Worm (Caenorhabditis elegans) whole organism, L4 larva: ENCODE results near the gene E02H9.7.
"Not testable (repeated sequence)": the region's sequence is repeated elsewhere in the genome, so short reads cannot be mapped to it uniquely, and the experiment has no call there.

ENCODE experiments used
- ZK546.5 ChIP-seq, 2 experiments: sonication (generic microtip); optimal IDR thresholded peaks; 2 replicates each; lab custom pipeline; 2017; ENCODE audit warnings: missing biosample characterization in 2 of 2, missing genetic modification characterization in 2 of 2
- aha-1 ChIP-seq: fragments of 150-350 bp; peaks from one replicate; lab custom pipeline; 2014; ENCODE audit warnings: missing biosample characterization, missing genetic modification characterization
- aly-2 ChIP-seq: sonication (generic microtip); optimal IDR thresholded peaks from 2 replicates; lab custom pipeline; 2018; ENCODE audit warnings: missing biosample characterization, missing genetic modification characterization
- attf-4 ChIP-seq: sonication (generic microtip); optimal IDR thresholded peaks from 3 replicates; lab custom pipeline; 2017; ENCODE audit warnings: missing biosample characterization, missing genetic modification characterization
- ceh-28 ChIP-seq: fragments of 150-350 bp; optimal IDR thresholded peaks from 2 replicates; lab custom pipeline; 2014; ENCODE audit warnings: missing biosample characterization, missing genetic modification reagents, missing genetic modification characterization
- ceh-44 ChIP-seq: fragments of 200-800 bp; sonication (Bioruptor generic); IDR thresholded peaks from 2 replicates; pipeline ENCODE4 v1.3.6; 2022; ENCODE audit warnings: missing genetic modification reagents, missing genetic modification characterization, missing compliant biosample characterization
- daf-8 ChIP-seq: fragments of 200-800 bp; sonication (Bioruptor generic); IDR thresholded peaks from 2 replicates; pipeline ENCODE4 v1.3.6; 2022; ENCODE audit warnings: missing genetic modification characterization, missing compliant biosample characterization
- duxl-1 ChIP-seq: sonication (generic microtip); optimal IDR thresholded peaks from 2 replicates; lab custom pipeline; 2016; ENCODE audit warnings: mild to moderate bottlenecking, missing genetic modification characterization, moderate library complexity, missing compliant biosample characterization; ENCODE audit not compliant: poor library complexity
- dve-1 ChIP-seq: sonication (generic microtip); optimal IDR thresholded peaks from 2 replicates; lab custom pipeline; 2017; ENCODE audit warnings: antibody characterized with exemption, mild to moderate bottlenecking, missing genetic modification characterization, missing compliant biosample characterization; ENCODE audit not compliant: insufficient read depth
- hif-1 ChIP-seq, 2 experiments: sonication (generic microtip); optimal IDR thresholded peaks; 2 replicates each; lab custom pipeline; 2016 to 2017; ENCODE audit warnings: missing compliant biosample characterization in 2 of 2, missing genetic modification characterization in 2 of 2, missing genetic modification reagents in 2 of 2, missing genotype in 2 of 2, mild to moderate bottlenecking in 1 of 2
- hmg-1.1 ChIP-seq: fragments of 200-800 bp; sonication (Bioruptor generic); IDR thresholded peaks from 2 replicates; pipeline ENCODE4 v1.3.6; 2022; ENCODE audit warnings: missing genetic modification reagents, missing genetic modification characterization, missing compliant biosample characterization
- jun-1 ChIP-seq: fragments of 150-350 bp; optimal IDR thresholded peaks from 2 replicates; lab custom pipeline; 2014; ENCODE audit warnings: missing biosample characterization, missing genetic modification reagents, missing genetic modification characterization
- lim-7 ChIP-seq: fragments of 200-800 bp; sonication (Bioruptor generic); IDR thresholded peaks from 2 replicates; pipeline ENCODE4 v1.3.6; 2022; ENCODE audit warnings: missing genetic modification characterization, missing compliant biosample characterization
- lin-1 ChIP-seq: fragments of 200-800 bp; sonication (Bioruptor generic); IDR thresholded peaks from 2 replicates; pipeline ENCODE4 v1.3.6; 2022; ENCODE audit warnings: missing genetic modification reagents, missing genetic modification characterization, missing compliant biosample characterization
- lin-13 ChIP-seq: fragments of 150-350 bp; optimal IDR thresholded peaks from 2 replicates; lab custom pipeline; 2014; ENCODE audit warnings: missing biosample characterization, missing genetic modification reagents, missing genetic modification characterization
- lsy-2 ChIP-seq, 2 experiments: fragments of 150-350 bp in 1 of 2; sonication (generic microtip) in 1 of 2; optimal IDR thresholded peaks; 2 replicates each; lab custom pipeline; 2014 to 2017; ENCODE audit warnings: missing biosample characterization in 2 of 2, missing genetic modification characterization in 2 of 2
- mdl-1 ChIP-seq, 2 experiments: fragments of 150-350 bp in 1 of 2; sonication (generic microtip) in 1 of 2; optimal IDR thresholded peaks; 2 replicates each; lab custom pipeline; 2014 to 2017; ENCODE audit warnings: missing biosample characterization in 2 of 2, missing genetic modification characterization in 2 of 2
- mdt-29 ChIP-seq: fragments of 200-800 bp; sonication (Bioruptor generic); IDR thresholded peaks from 2 replicates; pipeline ENCODE4 v1.3.6; 2022; ENCODE audit warnings: missing genetic modification reagents, missing genetic modification characterization, missing compliant biosample characterization
- mes-2 ChIP-seq: sonication (generic microtip); optimal IDR thresholded peaks from 2 replicates; lab custom pipeline; 2016; ENCODE audit warnings: missing genotype, mild to moderate bottlenecking, missing genetic modification characterization, missing compliant biosample characterization; ENCODE audit not compliant: poor library complexity, severe bottlenecking
- nhr-11 ChIP-seq: fragments of 150-350 bp; optimal IDR thresholded peaks from 2 replicates; lab custom pipeline; 2014; ENCODE audit warnings: missing biosample characterization, missing genetic modification characterization
- nhr-237 ChIP-seq: sonication (generic microtip); optimal IDR thresholded peaks from 2 replicates; lab custom pipeline; 2017; ENCODE audit warnings: missing biosample characterization, missing genetic modification characterization
- nhr-25 ChIP-seq: sonication (generic microtip); optimal IDR thresholded peaks from 2 replicates; lab custom pipeline; 2017; ENCODE audit warnings: missing genetic modification characterization, mild to moderate bottlenecking, missing compliant biosample characterization, antibody characterized with exemption, moderate library complexity, borderline replicate concordance; ENCODE audit not compliant: insufficient read depth
- nhr-28 ChIP-seq: fragments of 150-350 bp; optimal IDR thresholded peaks from 2 replicates; lab custom pipeline; 2014; ENCODE audit warnings: missing biosample characterization, missing genetic modification characterization
- nhr-48 ChIP-seq: sonication (generic microtip); optimal IDR thresholded peaks from 2 replicates; lab custom pipeline; 2016; ENCODE audit warnings: mild to moderate bottlenecking, missing genetic modification characterization, missing compliant biosample characterization
- nhr-6 ChIP-seq: fragments of 150-350 bp; optimal IDR thresholded peaks from 2 replicates; lab custom pipeline; 2014; ENCODE audit warnings: missing biosample characterization, missing genetic modification characterization
- pqm-1 ChIP-seq: sonication (generic microtip); optimal IDR thresholded peaks from 2 replicates; lab custom pipeline; 2017; ENCODE audit warnings: missing biosample characterization, missing genetic modification characterization
- saeg-2 ChIP-seq: fragments of 200-800 bp; sonication (Bioruptor generic); IDR thresholded peaks from 2 replicates; pipeline ENCODE4 v1.3.6; 2022; ENCODE audit warnings: missing genetic modification reagents, missing genetic modification characterization, missing compliant biosample characterization
- set-16 ChIP-seq: fragments of 200-800 bp; sonication (Bioruptor generic); IDR thresholded peaks from 2 replicates; pipeline ENCODE4 v1.3.6; 2022; ENCODE audit warnings: missing genetic modification reagents, missing genetic modification characterization, missing compliant biosample characterization
- unc-62 ChIP-seq, 3 experiments: fragments of 150-350 bp in 1 of 3; sonication (generic microtip); optimal IDR thresholded peaks in 2 of 3; peaks in 1 of 3; 1 replicate in 1 of 3; 2 replicates in 2 of 3; lab custom pipeline; 2014 to 2017; ENCODE audit warnings: missing biosample characterization in 3 of 3, missing genetic modification characterization in 3 of 3, missing genetic modification reagents in 3 of 3, missing genotype in 1 of 3
- zfp-3 ChIP-seq: fragments of 200-800 bp; sonication (Bioruptor generic); conservative IDR thresholded peaks from 2 replicates; pipeline ENCODE4 v1.3.6; 2022; ENCODE audit warnings: missing genetic modification reagents, missing genetic modification characterization, missing compliant biosample characterization

Gene E02H9.7

ce11 chrIII:2435805-2436204 is 9.7 kb downstream of the E02H9.7 start, which contains the start of gene E02H9.6:
Gene E02H9.6, plus strand, starts transcription at chrIII:2436105.
- not testable (repeated sequence) for TF ChIP-seq jun-1 (tag; lab: Kevin White, UChicago); lin-1 (GFP tag; lab: Robert Waterston, UW); attf-4 (tag; lab: Kevin White, UChicago)

ce11 chrIII:2435373-2435772 is 10.1 kb downstream of the E02H9.7 start, which contains the start of gene W04B5.6:
Gene W04B5.6, minus strand, starts transcription at chrIII:2435473.
- TF ChIP-seq nhr-237 (tag; lab: Kevin White, UChicago); mdl-1 (tag; optimal IDR thresholded peaks at IDR 0.05; lab: Kevin White, UChicago); unc-62 (GFP tag; optimal IDR thresholded peaks at IDR 0.05 in 1 of 2; lab: Kevin White, UChicago); unc-62 (tag; optimal IDR thresholded peaks at IDR 0.05; lab: Kevin White, UChicago): not testable (repeated sequence)
- TF ChIP-seq, all 104 proteins: peak for 0; not testable (repeated sequence) for 104

- TF ChIP-seq duxl-1 (peak; percentile 14), nhr-28 (tag; lab: Kevin White, UChicago) (peak; percentile 9), nhr-48 (no peak)
Measured at ce11 chrIII:2432925-2433324, 12.5 kb downstream of the E02H9.7 start.

ce11 chrIII:2426122-2426521 is 19.4 kb downstream of the E02H9.7 start, which contains the start of gene W04B5.8:
Gene W04B5.8, plus strand, starts transcription at chrIII:2426316.
- TF ChIP-seq nhr-25 (no peak), pqm-1 (tag; lab: Kevin White, UChicago) (no peak), mes-2 (peak; percentile 19), hmg-1.1 (GFP tag; lab: Robert Waterston, UW) (peak; percentile 35; the same call in 1 of the 2 replicates), hif-1 (tag; optimal IDR thresholded peaks at IDR 0.05; lab: Kevin White, UChicago) (no peak), aha-1 (peak; percentile 80), ZK546.5 (tag; optimal IDR thresholded peaks at IDR 0.05; lab: Kevin White, UChicago) (no peak), ceh-28 (no peak), zfp-3 (GFP tag; lab: Robert Waterston, UW) (no peak), mdt-29 (no peak), dve-1 (no peak), lim-7 (GFP tag; lab: Robert Waterston, UW) (no peak), lsy-2 (tag; optimal IDR thresholded peaks at IDR 0.05; lab: Kevin White, UChicago) (peak in 1 of 2 experiments; percentile 4), saeg-2 (GFP tag; lab: Robert Waterston, UW) (no peak), ceh-44 (GFP tag; lab: Robert Waterston, UW) (no peak), nhr-11 (tag; lab: Kevin White, UChicago) (no peak), nhr-6 (tag; lab: Kevin White, UChicago) (no peak)

- TF ChIP-seq aha-1 (peak; percentile 90), set-16 (GFP tag; lab: Robert Waterston, UW) (peak; percentile 97), daf-8 (GFP tag; lab: Robert Waterston, UW) (0 out of 2 replicates have a peak, but pooled peaks have one; percentile 12), aly-2 (no peak)
Measured at ce11 chrIII:2424783-2425329, 20.6 kb downstream of the E02H9.7 start.

ce11 chrIII:2423638-2424037 is 21.8 kb downstream of the E02H9.7 start:
- TF ChIP-seq ceh-28 (peak; percentile 82), lin-13 (no peak)
